Worm (Caenorhabditis elegans): ENCODE data around the gene snet-1.

snet-1 gene

ce11 chrX:3631550-3631949 is 37.2 kb downstream of the snet-1 start:
- TF ChIP-seq nhr-25 (tag; optimal IDR thresholded peaks at IDR 0.05), result no peak
- no peak for TF ChIP-seq nhr-43 (tag; optimal IDR thresholded peaks at IDR 0.05; ENCODE audit: poor library complexity, severe bottlenecking)
- TF ChIP-seq lsy-12 (tag; optimal IDR thresholded peaks at IDR 0.05), result no peak
- TF ChIP-seq ceh-28 (tag; optimal IDR thresholded peaks at IDR 0.05), result no peak
- no peak for TF ChIP-seq nhr-28 (tag; optimal IDR thresholded peaks at IDR 0.05)

- TF ChIP-seq pqm-1 (tag; optimal IDR thresholded peaks at IDR 0.05) (no peak), nhr-76 (tag; optimal IDR thresholded peaks at IDR 0.05) (no peak), daf-12 (tag; optimal IDR thresholded peaks at IDR 0.05) (no peak), snpc-4 (tag; optimal IDR thresholded peaks at IDR 0.05) (no peak), ceh-28 (tag; optimal IDR thresholded peaks at IDR 0.05) (no peak), ZK546.5 (tag; optimal IDR thresholded peaks at IDR 0.05) (no peak), nhr-67 (tag; optimal IDR thresholded peaks at IDR 0.05) (no peak)
Observed at ce11 chrX:3630090-3630489, 38.7 kb downstream of the snet-1 start.

ce11 chrX:3628016-3628415 is 40.7 kb downstream of the snet-1 start, which contains the start of gene vep-2:
TSS of gene vep-2 (plus strand) at chrX:3628316.
- TF ChIP-seq zag-1 (tag; optimal IDR thresholded peaks at IDR 0.05), result no peak
- TF ChIP-seq ceh-82 (tag; optimal IDR thresholded peaks at IDR 0.05), result no peak
- no peak for TF ChIP-seq nhr-67 (tag; optimal IDR thresholded peaks at IDR 0.05)
- TF ChIP-seq skn-1 (tag; optimal IDR thresholded peaks at IDR 0.05), result no peak

- TF ChIP-seq lsy-12 (tag; optimal IDR thresholded peaks at IDR 0.05), result no peak
- no peak for TF ChIP-seq lin-15B (tag; optimal IDR thresholded peaks at IDR 0.05)
- TF ChIP-seq ceh-82 (tag; optimal IDR thresholded peaks at IDR 0.05), result no peak
Observed at ce11 chrX:3625599-3625998, 43.1 kb downstream of the snet-1 start.

DNA sequence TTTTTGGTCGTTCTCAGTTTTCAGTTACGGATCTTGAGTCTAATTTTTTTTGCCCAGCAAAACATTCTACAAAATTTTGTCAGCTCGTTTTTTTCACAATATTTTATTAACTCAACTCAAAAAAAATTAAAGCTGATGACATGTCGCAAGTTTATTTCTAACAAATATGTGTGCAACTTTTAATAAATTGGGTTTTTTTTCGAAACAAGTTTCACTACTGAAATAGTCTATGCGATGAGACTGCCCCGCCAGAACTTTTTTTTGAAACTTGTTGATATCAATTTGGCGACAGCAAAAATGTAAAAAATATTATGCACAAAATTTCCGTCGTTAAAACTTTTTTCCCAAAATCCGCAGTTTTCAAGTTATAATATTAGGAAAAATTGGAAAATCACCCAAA is 45.6 kb downstream of the snet-1 start, which contains the start of gene C18B2.2:
Gene C18B2.2 (plus strand): TSS at position 301 of the 400 bp plus-strand sequence.
- TF ChIP-seq mdl-1 (tag; optimal IDR thresholded peaks at IDR 0.05) (no peak), egl-5 (tag; optimal IDR thresholded peaks at IDR 0.05) (no peak), fos-1 (tag; optimal IDR thresholded peaks at IDR 0.05) (no peak), ztf-4 (tag; optimal IDR thresholded peaks at IDR 0.05) (no peak), snpc-4 (tag; optimal IDR thresholded peaks at IDR 0.05) (no peak), nhr-237 (tag; optimal IDR thresholded peaks at IDR 0.05) (no peak), nhr-11 (tag; optimal IDR thresholded peaks at IDR 0.05) (no peak), R02D3.7 (tag; optimal IDR thresholded peaks at IDR 0.05) (no peak), fkh-10 (GFP tag; optimal IDR thresholded peaks at IDR 0.05) (no peak), tbx-2 (tag; optimal IDR thresholded peaks at IDR 0.05) (no peak), pqm-1 (tag; optimal IDR thresholded peaks at IDR 0.05) (no peak), nfya-1 (tag; optimal IDR thresholded peaks at IDR 0.05; ENCODE audit: insufficient read depth) (no peak), ceh-16 (tag; optimal IDR thresholded peaks at IDR 0.05) (no peak)

ce11 chrX:3618842-3619241 is 49.9 kb downstream of the snet-1 start:
- TF ChIP-seq ZK546.5 (tag; optimal IDR thresholded peaks at IDR 0.05), result no peak
- TF ChIP-seq R02D3.7 (tag; optimal IDR thresholded peaks at IDR 0.05), result no peak
- no peak for TF ChIP-seq nfya-1 (tag; optimal IDR thresholded peaks at IDR 0.05; ENCODE audit: insufficient read depth)
- TF ChIP-seq snpc-4 (tag; optimal IDR thresholded peaks at IDR 0.05), result no peak
- TF ChIP-seq pha-4 (tag; optimal IDR thresholded peaks at IDR 0.05), result no peak
- TF ChIP-seq elt-2 (tag; optimal IDR thresholded peaks at IDR 0.05), result no peak
- TF ChIP-seq fkh-2 (tag; optimal IDR thresholded peaks at IDR 0.05), result no peak
- TF ChIP-seq nhr-77 (tag; optimal IDR thresholded peaks at IDR 0.05), result no peak
- no peak for TF ChIP-seq hmg-11 (tag; optimal IDR thresholded peaks at IDR 0.05)
- TF ChIP-seq lin-15B (tag; optimal IDR thresholded peaks at IDR 0.05), result no peak
- no peak for TF ChIP-seq ama-1 (optimal IDR thresholded peaks at IDR 0.05)
- no peak for TF ChIP-seq elt-1 (tag; optimal IDR thresholded peaks at IDR 0.05)
- no peak for TF ChIP-seq mml-1 (tag; optimal IDR thresholded peaks at IDR 0.05)
- no peak for TF ChIP-seq elt-3 (tag; optimal IDR thresholded peaks at IDR 0.05)
- no peak for TF ChIP-seq nhr-43 (tag; optimal IDR thresholded peaks at IDR 0.05; ENCODE audit: poor library complexity, severe bottlenecking)
- no peak for TF ChIP-seq egl-27 (tag; optimal IDR thresholded peaks at IDR 0.05)
- TF ChIP-seq jun-1 (tag; optimal IDR thresholded peaks at IDR 0.05), result no peak
- TF ChIP-seq fkh-10 (GFP tag; optimal IDR thresholded peaks at IDR 0.05), result no peak
- no peak for TF ChIP-seq lsy-12 (tag; optimal IDR thresholded peaks at IDR 0.05)
- TF ChIP-seq nhr-28 (tag; optimal IDR thresholded peaks at IDR 0.05), result no peak
